Fruit fly (Drosophila melanogaster): ENCODE data around the gene beta-PheRS.
A peak's percentile ranks its signal among the peaks of the same experiment; 100 is the strongest.

beta-PheRS gene

DNA sequence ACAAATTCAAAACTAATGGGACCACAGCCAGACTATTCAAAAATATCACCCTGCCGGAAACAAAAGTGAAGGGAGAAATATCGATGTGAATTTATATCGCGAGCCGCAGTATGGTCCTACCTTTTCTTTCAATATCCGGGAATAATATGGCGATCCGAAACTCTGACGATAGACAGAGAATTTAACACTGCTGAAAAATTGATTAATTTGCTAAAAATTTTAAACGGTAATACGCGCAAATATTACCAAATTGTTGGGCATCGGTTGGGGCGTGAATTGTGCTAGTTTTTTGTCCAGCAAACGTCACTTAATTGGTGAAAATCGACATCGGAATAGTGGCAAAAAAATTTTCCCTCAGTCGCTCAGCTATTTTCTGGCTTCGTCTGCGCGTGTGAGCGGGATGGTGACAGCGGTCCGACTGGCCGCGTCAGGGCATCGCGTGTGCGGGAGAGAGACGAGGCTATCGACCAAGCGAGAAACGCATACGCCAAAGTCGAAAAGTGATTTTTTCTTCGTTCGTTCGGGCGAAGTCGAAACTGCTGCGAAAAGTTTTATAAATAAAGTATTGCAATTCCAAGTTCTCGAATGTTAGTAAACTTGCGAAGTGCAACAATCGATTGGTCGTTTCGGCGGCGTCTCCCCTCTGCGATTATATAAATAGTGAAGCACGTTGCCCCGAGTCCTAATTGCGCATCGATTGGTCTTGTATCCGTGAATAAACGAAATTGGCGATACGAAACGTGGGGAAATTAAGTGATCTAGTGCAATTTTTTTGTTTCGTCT, 21.9 kb downstream of the beta-PheRS start, which contains the start of gene mask:
TSS of gene mask (plus strand) at position 140 of the 783 bp plus-strand sequence.
- TF ChIP-seq Abd-B (GFP tag; optimal IDR thresholded peaks at IDR 0.05): no peak
- peak; percentile 73 for TF ChIP-seq Jra (GFP tag; optimal IDR thresholded peaks at IDR 0.05)
- no peak for TF ChIP-seq Rel (GFP tag; optimal IDR thresholded peaks at IDR 0.05)
- TF ChIP-seq Rel (tag; optimal IDR thresholded peaks at IDR 0.05): peak; percentile 40
- TF ChIP-seq CrebA (GFP tag; optimal IDR thresholded peaks at IDR 0.05; ENCODE audit: borderline replicate concordance): no peak
- TF ChIP-seq CG9705 (GFP tag; optimal IDR thresholded peaks at IDR 0.05): peak; percentile 88
- TF ChIP-seq lola (GFP tag; optimal IDR thresholded peaks at IDR 0.05): no peak
- TF ChIP-seq dl (GFP tag; optimal IDR thresholded peaks at IDR 0.05; ENCODE audit: insufficient read depth in 1 of 2, partially characterized antibody in 2 of 2): no peak
- peak; percentile 12 for TF ChIP-seq dsf (GFP tag; optimal IDR thresholded peaks at IDR 0.05; ENCODE audit: borderline replicate concordance)
- peak; percentile 31 for TF ChIP-seq woc (GFP tag; optimal IDR thresholded peaks at IDR 0.05)
- TF ChIP-seq sage (GFP tag; optimal IDR thresholded peaks at IDR 0.05): no peak
- TF ChIP-seq dmrt93B (GFP tag; optimal IDR thresholded peaks at IDR 0.05): peak; percentile 90
- TF ChIP-seq Dfd (GFP tag; optimal IDR thresholded peaks at IDR 0.05): no peak
- peak; percentile 83 for TF ChIP-seq Sp1 (GFP tag; optimal IDR thresholded peaks at IDR 0.05)
- TF ChIP-seq pan (optimal IDR thresholded peaks at IDR 0.05): no peak
- peak; percentile 69 for TF ChIP-seq sv (GFP tag; optimal IDR thresholded peaks at IDR 0.05)
- peak; percentile 77 for TF ChIP-seq br (GFP tag; optimal IDR thresholded peaks at IDR 0.05)
- TF ChIP-seq Mio (GFP tag; optimal IDR thresholded peaks at IDR 0.05): peak; percentile 23
- TF ChIP-seq ey (GFP tag; optimal IDR thresholded peaks at IDR 0.05): peak; percentile 50
- TF ChIP-seq fru (GFP tag; optimal IDR thresholded peaks at IDR 0.05): peak; percentile 63
- no peak for TF ChIP-seq Myc (optimal IDR thresholded peaks at IDR 0.05)
- no peak for TF ChIP-seq psq (GFP tag; optimal IDR thresholded peaks at IDR 0.05)
- peak; percentile 96 for TF ChIP-seq Hr83 (GFP tag; optimal IDR thresholded peaks at IDR 0.05; ENCODE audit: poor library complexity, severe bottlenecking)
- TF ChIP-seq tai (GFP tag; optimal IDR thresholded peaks at IDR 0.05): no peak
- no peak for TF ChIP-seq usp (GFP tag; optimal IDR thresholded peaks at IDR 0.05)
- peak; percentile 91 for TF ChIP-seq rgr (GFP tag; optimal IDR thresholded peaks at IDR 0.05)
- peak; percentile 32 for TF ChIP-seq CG32264 (GFP tag; optimal IDR thresholded peaks at IDR 0.05)
- TF ChIP-seq HLH106 (tag; optimal IDR thresholded peaks at IDR 0.05): peak; percentile 67
- peak; percentile 77 for TF ChIP-seq h (GFP tag; optimal IDR thresholded peaks at IDR 0.05)
- peak; percentile 47 to 61 for TF ChIP-seq foxo (GFP tag; optimal IDR thresholded peaks at IDR 0.05)
- peak; percentile 72 for TF ChIP-seq OdsH (GFP tag; optimal IDR thresholded peaks at IDR 0.05)
- TF ChIP-seq Dif (GFP tag; optimal IDR thresholded peaks at IDR 0.05; ENCODE audit: partially characterized antibody): peak; percentile 8
- peak; percentile 59 for TF ChIP-seq Hnf4 (GFP tag; optimal IDR thresholded peaks at IDR 0.05)

DNA sequence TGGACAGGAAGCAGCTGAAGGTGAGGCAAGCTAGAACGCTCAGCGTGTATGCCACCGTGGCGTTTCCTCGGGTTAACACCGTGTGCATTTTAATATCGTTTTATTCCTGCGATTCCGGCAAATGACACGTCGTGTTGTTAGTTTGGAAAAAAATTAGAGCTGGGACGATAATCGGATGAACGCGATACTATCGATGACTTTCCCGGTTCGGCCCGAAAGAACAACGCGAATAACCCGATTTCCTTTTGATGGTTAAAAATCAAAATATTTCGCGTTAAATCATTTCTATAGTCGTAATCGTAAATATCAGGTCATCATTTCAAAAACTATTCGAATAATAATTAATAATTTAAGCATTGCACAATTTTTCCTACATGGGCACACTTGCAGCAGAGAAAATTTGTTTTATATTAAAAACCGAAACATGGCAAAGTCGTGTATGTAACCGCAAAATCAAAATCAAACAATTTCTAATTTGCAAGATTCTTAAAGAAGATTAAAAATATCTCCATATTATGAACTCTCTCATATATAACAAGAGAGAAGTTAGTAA, 22.5 kb downstream of the beta-PheRS start, which contains the start of gene Spase22-23:
TSS of gene Spase22-23 (minus strand) at position 166 of the 553 bp plus-strand sequence.
- no peak for TF ChIP-seq Mio (GFP tag; optimal IDR thresholded peaks at IDR 0.05)
- peak; percentile 44 for TF ChIP-seq dsf (GFP tag; optimal IDR thresholded peaks at IDR 0.05; ENCODE audit: borderline replicate concordance)
- no peak for TF ChIP-seq CrebA (GFP tag; optimal IDR thresholded peaks at IDR 0.05; ENCODE audit: borderline replicate concordance)
- no peak for TF ChIP-seq CG32264 (GFP tag; optimal IDR thresholded peaks at IDR 0.05)
- no peak for TF ChIP-seq Hr78 (GFP tag; optimal IDR thresholded peaks at IDR 0.05)
- no peak for TF ChIP-seq foxo (GFP tag; optimal IDR thresholded peaks at IDR 0.05)
- peak; percentile 27 for TF ChIP-seq sage (GFP tag; optimal IDR thresholded peaks at IDR 0.05)

DNA sequence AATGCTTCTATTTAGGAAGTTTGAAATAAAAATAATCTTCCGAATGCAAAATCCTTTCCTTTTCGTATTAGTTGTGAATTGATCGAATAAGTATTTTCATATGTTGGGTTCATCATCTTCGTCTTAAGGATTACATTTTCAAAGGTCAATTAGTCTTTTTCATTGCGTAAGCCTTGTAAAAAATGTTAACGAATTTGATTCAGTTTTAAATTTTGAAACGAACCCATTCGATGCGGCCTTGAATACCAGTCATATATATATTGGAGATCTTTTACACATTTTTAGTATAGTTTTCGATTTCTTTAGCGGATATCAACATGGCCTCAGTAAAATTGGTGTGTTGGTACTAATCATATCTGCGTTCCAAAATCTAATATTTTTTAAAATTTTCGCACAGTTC, 23.8 kb downstream of the beta-PheRS start, which contains the start of gene Acp95EF:
TSS of gene Acp95EF (plus strand) at position 301 of the 400 bp plus-strand sequence.
- TF ChIP-seq dl (GFP tag; optimal IDR thresholded peaks at IDR 0.05; ENCODE audit: insufficient read depth in 1 of 2, partially characterized antibody in 2 of 2) (no peak), CG32264 (GFP tag; optimal IDR thresholded peaks at IDR 0.05) (no peak), woc (GFP tag; optimal IDR thresholded peaks at IDR 0.05) (no peak), Vsx2 (GFP tag; optimal IDR thresholded peaks at IDR 0.05; ENCODE audit: partially characterized antibody) (no peak), Mio (GFP tag; optimal IDR thresholded peaks at IDR 0.05) (no peak), Rel (GFP tag; optimal IDR thresholded peaks at IDR 0.05) (no peak), Rel (tag; optimal IDR thresholded peaks at IDR 0.05) (no peak), ey (GFP tag; optimal IDR thresholded peaks at IDR 0.05) (no peak), dsf (GFP tag; optimal IDR thresholded peaks at IDR 0.05; ENCODE audit: borderline replicate concordance) (no peak), Myc (optimal IDR thresholded peaks at IDR 0.05) (no peak)
